Worm (Caenorhabditis elegans) whole organism, L3 larva: ENCODE results near the gene hal-2.

Source experiments
- elt-3 ChIP-seq, 3 experiments: fragments of 150-350 bp in 1 of 3; sonication (generic microtip) in 2 of 3; optimal IDR thresholded peaks; 2 replicates in 2 of 3; 4 replicates in 1 of 3; lab custom pipeline; 2014 to 2017; ENCODE audit warnings: missing biosample characterization in 3 of 3, missing genetic modification characterization in 3 of 3
- tbx-2 ChIP-seq: sonication (generic microtip); optimal IDR thresholded peaks from 2 replicates; lab custom pipeline; 2016; ENCODE audit warnings: mild to moderate bottlenecking, missing genetic modification characterization, missing compliant biosample characterization

DNA sequence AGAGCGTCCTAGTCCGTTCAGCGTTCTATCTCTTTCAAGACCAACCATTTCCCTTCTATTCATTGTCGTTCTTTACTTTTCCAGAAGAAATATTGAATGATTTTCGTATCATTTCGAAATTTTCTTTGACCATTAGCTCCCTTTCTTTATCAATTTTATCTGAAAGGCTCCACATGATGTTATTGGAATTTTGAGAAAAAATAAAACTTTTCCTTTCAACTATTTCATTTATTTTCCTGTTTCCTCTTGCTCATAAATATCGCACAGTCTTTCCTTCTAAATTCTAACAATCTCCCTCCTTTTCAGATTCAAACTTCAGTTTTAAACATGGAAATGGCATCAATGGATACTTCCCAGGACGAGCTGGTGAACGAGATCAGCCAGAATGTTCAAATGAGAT lies 31.2 kb downstream of the hal-2 start, which contains the start of gene T16G12.4:
- TF ChIP-seq elt-3 (tag; optimal IDR thresholded peaks at IDR 0.05; lab: Kevin White, UChicago) (no peak), tbx-2 (tag; lab: Kevin White, UChicago) (no peak)
